Fruit fly (Drosophila melanogaster): ENCODE measurements around the gene ND-42.
A peak's percentile ranks its signal among the peaks of the same experiment; 100 is the strongest.

ND-42 gene

dm6 chr3R:22072553-22072952 is 45.0 kb downstream of the ND-42 start (continued):
- TF ChIP-seq bigmax (GFP tag; optimal IDR thresholded peaks at IDR 0.05) (no peak), CTCF (GFP tag; optimal IDR thresholded peaks at IDR 0.05) (peak; percentile 53), CG16815 (GFP tag; optimal IDR thresholded peaks at IDR 0.05) (no peak), MBD-R2 (GFP tag; IDR thresholded peaks at IDR 0.05) (no peak), CG14965 (GFP tag; optimal IDR thresholded peaks at IDR 0.05; ENCODE audit: borderline replicate concordance) (no peak), maf-S (GFP tag; optimal IDR thresholded peaks at IDR 0.05) (no peak)

Data from whole organism, embryonic.